Worm (Caenorhabditis elegans): Measurements from ENCODE around the gene air-1.

Gene air-1

ce11 chrV:8243201-8243600 is 21.9 kb downstream of the air-1 start:
- TF ChIP-seq elt-1 (tag; optimal IDR thresholded peaks at IDR 0.05) (no peak), sma-9 (GFP tag; optimal IDR thresholded peaks at IDR 0.05) (no peak), sma-9 (tag; optimal IDR thresholded peaks at IDR 0.05) (no peak), mdl-1 (tag; optimal IDR thresholded peaks at IDR 0.05) (no peak), nhr-237 (tag; optimal IDR thresholded peaks at IDR 0.05) (no peak), fos-1 (tag; optimal IDR thresholded peaks at IDR 0.05) (peak; percentile 73)

ce11 chrV:8245457-8245856 is 24.2 kb downstream of the air-1 start, which contains the start of gene C16D9.5:
C16D9.5 (minus strand) TSS chrV:8245557.
- TF ChIP-seq elt-1 (tag; optimal IDR thresholded peaks at IDR 0.05) (no peak), lin-13 (GFP tag; optimal IDR thresholded peaks at IDR 0.05) (no peak), blmp-1 (tag; optimal IDR thresholded peaks at IDR 0.05; ENCODE audit: insufficient read depth) (no peak), R02D3.7 (tag; optimal IDR thresholded peaks at IDR 0.05) (no peak), dmd-4 (tag; optimal IDR thresholded peaks at IDR 0.05) (no peak), sma-9 (GFP tag; optimal IDR thresholded peaks at IDR 0.05) (no peak), sma-9 (tag; optimal IDR thresholded peaks at IDR 0.05) (no peak), nhr-23 (tag; optimal IDR thresholded peaks at IDR 0.05) (no peak), unc-62 (GFP tag; optimal IDR thresholded peaks at IDR 0.05) (no peak), sma-3 (GFP tag; optimal IDR thresholded peaks at IDR 0.05) (no peak), nhr-11 (tag; optimal IDR thresholded peaks at IDR 0.05) (no peak), nhr-12 (tag; optimal IDR thresholded peaks at IDR 0.05) (no peak), nhr-10 (tag; optimal IDR thresholded peaks at IDR 0.05) (no peak), ztf-1 (GFP tag; conservative IDR thresholded peaks at IDR 0.05) (no peak)

DNA sequence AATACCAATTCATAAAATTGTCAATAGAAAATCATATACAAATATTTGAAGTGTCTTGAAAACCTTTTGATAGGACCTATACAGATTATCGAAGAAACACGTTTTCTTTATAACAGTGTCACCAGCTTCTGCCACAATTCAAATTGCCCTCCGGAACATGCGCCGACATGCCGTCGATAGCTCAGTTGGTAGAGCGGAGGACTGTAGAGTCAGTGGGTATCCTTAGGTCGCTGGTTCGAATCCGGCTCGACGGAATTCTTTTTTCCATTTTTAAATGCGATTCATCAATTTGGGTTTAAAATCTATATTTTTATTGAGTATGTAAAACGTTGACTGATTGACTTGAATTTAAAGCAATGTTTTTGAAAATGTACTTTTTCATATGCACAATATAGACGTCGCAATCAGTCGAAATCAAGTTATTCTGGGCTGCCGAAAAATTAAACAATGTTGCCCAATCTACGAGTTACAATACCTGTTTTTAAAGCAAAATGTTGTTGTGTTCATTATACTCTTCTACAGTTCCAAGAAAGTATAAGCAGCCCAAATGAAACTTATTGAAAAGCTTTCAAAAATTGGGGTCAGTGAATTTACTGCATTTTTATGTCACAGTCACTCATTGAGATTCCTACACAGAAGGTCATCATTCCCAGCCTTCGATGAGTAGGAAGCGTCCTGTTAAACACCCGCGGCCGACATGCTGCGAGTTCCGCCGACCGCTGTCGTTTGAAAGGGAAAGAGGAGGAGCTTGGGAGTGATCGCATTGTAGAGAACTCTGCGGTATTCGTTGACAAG is 26.2 kb downstream of the air-1 start:
- TF ChIP-seq sma-3 (GFP tag; optimal IDR thresholded peaks at IDR 0.05) (peak; percentile 92), egl-27 (tag; optimal IDR thresholded peaks at IDR 0.05) (peak; percentile 61), aly-2 (tag; optimal IDR thresholded peaks at IDR 0.05) (no peak), elt-3 (tag; optimal IDR thresholded peaks at IDR 0.05) (no peak), lin-11 (tag; optimal IDR thresholded peaks at IDR 0.05) (no peak), nhr-11 (tag; optimal IDR thresholded peaks at IDR 0.05) (no peak), ama-1 (optimal IDR thresholded peaks at IDR 0.05) (peak; percentile 97), mdl-1 (tag; optimal IDR thresholded peaks at IDR 0.05) (peak; percentile 17 to 42), unc-62 (GFP tag; optimal IDR thresholded peaks at IDR 0.05) (peak; percentile 3), mbf-1 (tag; optimal IDR thresholded peaks at IDR 0.05) (no peak), nhr-129 (tag; optimal IDR thresholded peaks at IDR 0.05) (peak; percentile 51), mab-5 (tag; optimal IDR thresholded peaks at IDR 0.05) (peak; percentile 19), R02D3.7 (tag; optimal IDR thresholded peaks at IDR 0.05) (no peak), sma-9 (GFP tag; optimal IDR thresholded peaks at IDR 0.05) (peak; percentile 85), sma-9 (tag; optimal IDR thresholded peaks at IDR 0.05) (no peak), unc-55 (GFP tag; optimal IDR thresholded peaks at IDR 0.05) (peak; percentile 10), nhr-25 (tag; optimal IDR thresholded peaks at IDR 0.05) (peak; percentile 61), sem-4 (tag; optimal IDR thresholded peaks at IDR 0.05) (peak; percentile 37), ztf-4 (tag; optimal IDR thresholded peaks at IDR 0.05) (peak; percentile 42), nhr-21 (tag; optimal IDR thresholded peaks at IDR 0.05) (peak; percentile 77), nhr-237 (tag; optimal IDR thresholded peaks at IDR 0.05) (peak; percentile 30), fos-1 (tag; optimal IDR thresholded peaks at IDR 0.05) (peak; percentile 82), gmeb-1 (tag; optimal IDR thresholded peaks at IDR 0.05) (peak; percentile 84), ceh-82 (tag; optimal IDR thresholded peaks at IDR 0.05) (no peak), crh-2 (tag; optimal IDR thresholded peaks at IDR 0.05) (peak; percentile 78), F13H6.1 (tag; optimal IDR thresholded peaks at IDR 0.05) (peak; percentile 68), skn-1 (tag; optimal IDR thresholded peaks at IDR 0.05) (no peak), ztf-11 (tag; optimal IDR thresholded peaks at IDR 0.05) (no peak), ceh-16 (tag; optimal IDR thresholded peaks at IDR 0.05) (peak; percentile 2), C34F6.9 (tag; optimal IDR thresholded peaks at IDR 0.05) (peak; percentile 23), unc-39 (tag; optimal IDR thresholded peaks at IDR 0.05) (no peak), blmp-1 (tag; optimal IDR thresholded peaks at IDR 0.05; ENCODE audit: insufficient read depth) (no peak), lin-13 (GFP tag; optimal IDR thresholded peaks at IDR 0.05) (peak; percentile 65), nhr-77 (tag; optimal IDR thresholded peaks at IDR 0.05) (peak; percentile 3), snpc-4 (tag; optimal IDR thresholded peaks at IDR 0.05) (peak; percentile 98), lsy-2 (tag; optimal IDR thresholded peaks at IDR 0.05) (peak; percentile 46 to 56)
